Worm (Caenorhabditis elegans) whole organism, young adult: ENCODE data around the gene C27H6.9.

Experiments
- B0261.1 ChIP-seq: sonication (generic microtip); optimal IDR thresholded peaks from 2 replicates; lab custom pipeline; 2016; ENCODE audit warnings: mild to moderate bottlenecking, missing genetic modification characterization, moderate library complexity, missing compliant biosample characterization
- F37B4.10 ChIP-seq: fragments of 200-800 bp; sonication (Bioruptor generic); IDR thresholded peaks from 2 replicates; pipeline ENCODE4 v1.3.6; 2022; ENCODE audit warnings: missing genetic modification characterization, missing compliant biosample characterization
- F39B2.1 ChIP-seq: fragments of 200-800 bp; sonication (Bioruptor generic); IDR thresholded peaks from 2 replicates; pipeline ENCODE4 v1.3.6; 2022; ENCODE audit warnings: missing genetic modification reagents, missing genetic modification characterization, missing compliant biosample characterization
- F52B5.7 ChIP-seq: sonication (generic microtip); optimal IDR thresholded peaks from 2 replicates; lab custom pipeline; 2016; ENCODE audit warnings: mild to moderate bottlenecking, missing genetic modification characterization, missing compliant biosample characterization
- T07F8.4 ChIP-seq: sonication (generic microtip); optimal IDR thresholded peaks from 2 replicates; lab custom pipeline; 2016; ENCODE audit warnings: mild to moderate bottlenecking, missing genetic modification characterization, moderate library complexity, missing compliant biosample characterization
- Y95B8A.8 ChIP-seq: fragments of 200-800 bp; sonication (Bioruptor generic); IDR thresholded peaks from 2 replicates; pipeline ENCODE4 v1.3.6; 2022; ENCODE audit warnings: missing genetic modification reagents, missing genetic modification characterization, missing compliant biosample characterization
- ZK185.1 ChIP-seq: sonication (generic microtip); optimal IDR thresholded peaks from 2 replicates; lab custom pipeline; 2016; ENCODE audit warnings: mild to moderate bottlenecking, missing genetic modification characterization, missing compliant biosample characterization; ENCODE audit not compliant: poor library complexity, severe bottlenecking
- aptf-2 ChIP-seq: fragments of 200-800 bp; sonication (Bioruptor generic); conservative IDR thresholded peaks from 2 replicates; pipeline ENCODE4 v1.3.6; 2022; ENCODE audit warnings: missing genetic modification reagents, missing genetic modification characterization, missing compliant biosample characterization
- aptf-3 ChIP-seq: fragments of 200-800 bp; sonication (Bioruptor generic); IDR thresholded peaks from 2 replicates; pipeline ENCODE4 v1.3.6; 2022; ENCODE audit warnings: missing genetic modification characterization, missing compliant biosample characterization
- athp-1 ChIP-seq: sonication (generic microtip); optimal IDR thresholded peaks from 2 replicates; lab custom pipeline; 2017; ENCODE audit warnings: mild to moderate bottlenecking, missing genetic modification characterization, missing compliant biosample characterization
- ceh-100 ChIP-seq: fragments of 200-800 bp; sonication (Bioruptor generic); IDR thresholded peaks from 2 replicates; pipeline ENCODE4 v1.3.6; 2022; ENCODE audit warnings: missing genetic modification reagents, missing genetic modification characterization, missing compliant biosample characterization
- ceh-27 ChIP-seq: fragments of 200-800 bp; sonication (Bioruptor generic); optimal IDR thresholded peaks from 2 replicates; lab custom pipeline; 2018; ENCODE audit warnings: mild to moderate bottlenecking, missing genetic modification characterization, moderate library complexity, missing compliant biosample characterization
- ceh-40 ChIP-seq: fragments of 200-800 bp; sonication (Bioruptor generic); IDR thresholded peaks from 2 replicates; pipeline ENCODE4 v1.3.6; 2022; ENCODE audit warnings: missing genetic modification characterization, missing compliant biosample characterization
- ceh-58 ChIP-seq: fragments of 200-800 bp; sonication (Bioruptor generic); IDR thresholded peaks from 2 replicates; pipeline ENCODE4 v1.3.6; 2022; ENCODE audit warnings: missing genetic modification characterization, missing compliant biosample characterization
- die-1 ChIP-seq: sonication (generic microtip); optimal IDR thresholded peaks from 2 replicates; lab custom pipeline; 2016; ENCODE audit warnings: missing genotype, mild to moderate bottlenecking, missing genetic modification characterization, missing compliant biosample characterization
- dpff-1 ChIP-seq: sonication (generic microtip); optimal IDR thresholded peaks from 2 replicates; lab custom pipeline; 2017; ENCODE audit warnings: mild to moderate bottlenecking, missing genetic modification characterization, missing compliant biosample characterization
- dpl-1 ChIP-seq: fragments of 150-350 bp; optimal IDR thresholded peaks from 2 replicates; lab custom pipeline; 2014; ENCODE audit warnings: missing biosample characterization, missing genetic modification reagents, missing genetic modification characterization
- egl-44 ChIP-seq: fragments of 200-800 bp; sonication (Bioruptor generic); IDR thresholded peaks from 2 replicates; pipeline ENCODE4 v1.3.6; 2022; ENCODE audit warnings: missing genetic modification reagents, missing genetic modification characterization, missing compliant biosample characterization
- ets-4 ChIP-seq: fragments of 200-800 bp; sonication (Bioruptor generic); optimal IDR thresholded peaks from 2 replicates; lab custom pipeline; 2018; ENCODE audit warnings: mild to moderate bottlenecking, missing genetic modification characterization, missing compliant biosample characterization
- him-1 ChIP-seq: sonication (generic microtip); optimal IDR thresholded peaks from 2 replicates; lab custom pipeline; 2016; ENCODE audit warnings: missing genotype, missing genetic modification reagents, missing genetic modification characterization, missing compliant biosample characterization
- hmg-20 ChIP-seq: fragments of 200-800 bp; sonication (Bioruptor generic); IDR thresholded peaks from 2 replicates; pipeline ENCODE4 v1.3.6; 2022; ENCODE audit warnings: missing genetic modification reagents, missing genetic modification characterization, missing compliant biosample characterization
- let-526 ChIP-seq: fragments of 200-800 bp; sonication (Bioruptor generic); IDR thresholded peaks from 2 replicates; pipeline ENCODE4 v1.3.6; 2022; ENCODE audit warnings: missing genetic modification reagents, missing genetic modification characterization, missing compliant biosample characterization
- lin-54 ChIP-seq: fragments of 200-800 bp; sonication (Bioruptor generic); optimal IDR thresholded peaks from 2 replicates; lab custom pipeline; 2018; ENCODE audit warnings: mild to moderate bottlenecking, missing genetic modification characterization, missing compliant biosample characterization
- madf-3 ChIP-seq: fragments of 200-800 bp; sonication (Bioruptor generic); IDR thresholded peaks from 2 replicates; pipeline ENCODE4 v1.3.6; 2022; ENCODE audit warnings: missing genetic modification reagents, missing genetic modification characterization, missing compliant biosample characterization
- madf-8 ChIP-seq: fragments of 200-800 bp; sonication (Bioruptor generic); conservative IDR thresholded peaks from 2 replicates; pipeline ENCODE4 v1.3.6; 2022; ENCODE audit warnings: missing genetic modification reagents, missing genetic modification characterization, missing compliant biosample characterization
- mcd-1 ChIP-seq: fragments of 200-800 bp; sonication (Bioruptor generic); IDR thresholded peaks from 2 replicates; pipeline ENCODE4 v1.3.6; 2022; ENCODE audit warnings: missing genetic modification reagents, missing genetic modification characterization, missing compliant biosample characterization
- mxl-1 ChIP-seq: sonication (generic microtip); optimal IDR thresholded peaks from 2 replicates; lab custom pipeline; 2016; ENCODE audit warnings: missing genetic modification characterization, missing compliant biosample characterization
- nfyb-1 ChIP-seq: fragments of 200-800 bp; sonication (Bioruptor generic); IDR thresholded peaks from 2 replicates; pipeline ENCODE4 v1.3.6; 2022; ENCODE audit warnings: missing genetic modification reagents, missing genetic modification characterization, missing compliant biosample characterization
- nhr-27 ChIP-seq: fragments of 200-800 bp; sonication (Bioruptor generic); optimal IDR thresholded peaks from 2 replicates; lab custom pipeline; 2018; ENCODE audit warnings: mild to moderate bottlenecking, missing genetic modification characterization, moderate library complexity, missing compliant biosample characterization
- nhr-90 ChIP-seq: sonication (generic microtip); optimal IDR thresholded peaks from 2 replicates; lab custom pipeline; 2016; ENCODE audit warnings: missing genotype, mild to moderate bottlenecking, missing genetic modification characterization, missing compliant biosample characterization
- pbrm-1 ChIP-seq: fragments of 200-800 bp; sonication (Bioruptor generic); IDR thresholded peaks from 2 replicates; pipeline ENCODE4 v1.3.6; 2022; ENCODE audit warnings: missing genetic modification reagents, missing genetic modification characterization, missing compliant biosample characterization
- sea-2 ChIP-seq: fragments of 200-800 bp; sonication (Bioruptor generic); IDR thresholded peaks from 2 replicates; pipeline ENCODE4 v1.3.6; 2022; ENCODE audit warnings: missing genetic modification characterization, missing compliant biosample characterization
- snpc-1.3 ChIP-seq: sonication (generic microtip); optimal IDR thresholded peaks from 2 replicates; lab custom pipeline; 2017; ENCODE audit warnings: missing genetic modification characterization, mild to moderate bottlenecking, missing compliant biosample characterization, antibody characterized with exemption, moderate library complexity, missing genotype, missing genetic modification reagents; ENCODE audit not compliant: insufficient read depth
- snpc-3.4 ChIP-seq: sonication (generic microtip); optimal IDR thresholded peaks from 2 replicates; lab custom pipeline; 2017; ENCODE audit warnings: missing genetic modification characterization, mild to moderate bottlenecking, missing compliant biosample characterization, antibody characterized with exemption, moderate library complexity, missing genotype, missing genetic modification reagents
- snpc-4 ChIP-seq, 5 experiments: fragments of 150-350 bp in 1 of 5; sonication (generic microtip) in 4 of 5; optimal IDR thresholded peaks; 2 replicates each; lab custom pipeline; 2014 to 2018; ENCODE audit warnings: missing genetic modification characterization in 5 of 5, missing biosample characterization in 3 of 5, antibody characterized with exemption in 2 of 5, mild to moderate bottlenecking in 2 of 5, missing compliant biosample characterization in 2 of 5, missing genotype in 2 of 5, moderate library complexity in 2 of 5, missing genetic modification reagents in 1 of 5
- sptf-2 ChIP-seq: fragments of 200-800 bp; sonication (Bioruptor generic); optimal IDR thresholded peaks from 2 replicates; lab custom pipeline; 2018; ENCODE audit warnings: mild to moderate bottlenecking, missing genetic modification characterization, missing compliant biosample characterization
- tlf-1 ChIP-seq: fragments of 200-800 bp; sonication (Bioruptor generic); optimal IDR thresholded peaks from 2 replicates; lab custom pipeline; 2018; ENCODE audit warnings: mild to moderate bottlenecking, missing genetic modification characterization, missing compliant biosample characterization
- ztf-3 ChIP-seq: fragments of 200-800 bp; sonication (Bioruptor generic); optimal IDR thresholded peaks from 2 replicates; lab custom pipeline; 2018; ENCODE audit warnings: mild to moderate bottlenecking, missing genetic modification characterization, missing compliant biosample characterization
- ztf-6 ChIP-seq: fragments of 200-800 bp; sonication (Bioruptor generic); IDR thresholded peaks from 2 replicates; pipeline ENCODE4 v1.3.6; 2022; ENCODE audit warnings: missing genetic modification reagents, missing genetic modification characterization, missing compliant biosample characterization

C27H6.9 gene

ce11 chrV:9970119-9970518 is 12.5 kb upstream of the C27H6.9 start (continued):
- TF ChIP-seq T07F8.4 (tag; lab: Kevin White, UChicago) = peak; percentile 94
- peak; percentile 81 for TF ChIP-seq mcd-1 (GFP tag; lab: Robert Waterston, UW)
- peak; percentile 81 for TF ChIP-seq lin-54 (GFP tag; lab: Kevin White, UChicago)
- TF ChIP-seq tlf-1 (GFP tag; lab: Kevin White, UChicago) = peak; percentile 85
- TF ChIP-seq madf-8 (GFP tag; lab: Robert Waterston, UW) = 0 out of 2 replicates have a peak, but pooled peaks have one; percentile 16
- peak; percentile 35 for TF ChIP-seq ztf-3 (GFP tag; lab: Kevin White, UChicago)
- TF ChIP-seq sea-2 (GFP tag; lab: Robert Waterston, UW) = peak; percentile 74; the same call in 1 of the 2 replicates
- no peak for TF ChIP-seq dpl-1 (GFP tag; lab: Kevin White, UChicago)
- peak; percentile 87 for TF ChIP-seq snpc-4 (GFP tag; optimal IDR thresholded peaks at IDR 0.05; lab: Kevin White, UChicago)
- TF ChIP-seq snpc-4 (tag; optimal IDR thresholded peaks at IDR 0.05; lab: Kevin White, UChicago) = peak in 3 of 4 experiments; percentile 72 to 78 (median 74)
- peak; percentile 95; the same call in 1 of the 2 replicates for TF ChIP-seq ceh-58 (GFP tag; lab: Robert Waterston, UW)
- TF ChIP-seq pbrm-1 = peak; percentile 59; the same call in 1 of the 2 replicates
- TF ChIP-seq ceh-27 (GFP tag; lab: Kevin White, UChicago) = peak; percentile 78
- peak; percentile 97 for TF ChIP-seq nhr-90 (tag; lab: Kevin White, UChicago)
- peak; percentile 93 for TF ChIP-seq nfyb-1
- TF ChIP-seq ztf-6 (GFP tag; lab: Robert Waterston, UW) = peak; percentile 56; the same call in 1 of the 2 replicates
- 0 out of 2 replicates have a peak, but pooled peaks have one; percentile 80 for TF ChIP-seq Y95B8A.8 (GFP tag; lab: Robert Waterston, UW)
- peak; percentile 42 for TF ChIP-seq dpff-1
- TF ChIP-seq ZK185.1 (tag; lab: Kevin White, UChicago) = peak; percentile 94
- 0 out of 2 replicates have a peak, but pooled peaks have one; percentile 34 for TF ChIP-seq let-526 (GFP tag; lab: Robert Waterston, UW)
- peak; percentile 76 for TF ChIP-seq ceh-100 (GFP tag; lab: Robert Waterston, UW)
- peak; percentile 97 for TF ChIP-seq him-1
- TF ChIP-seq sptf-2 (GFP tag; lab: Kevin White, UChicago) = peak; percentile 97
- TF ChIP-seq madf-3 (GFP tag; lab: Robert Waterston, UW) = peak; percentile 83
- peak; percentile 84 for TF ChIP-seq ets-4 (GFP tag; lab: Kevin White, UChicago)
- TF ChIP-seq snpc-3.4 = peak; percentile 84
- 0 out of 2 replicates have a peak, but pooled peaks have one; percentile 44 for TF ChIP-seq aptf-2 (GFP tag; lab: Robert Waterston, UW)
- peak; percentile 96 for TF ChIP-seq B0261.1 (tag; lab: Kevin White, UChicago)
- TF ChIP-seq hmg-20 (GFP tag; lab: Robert Waterston, UW) = peak; percentile 90
- peak; percentile 57 for TF ChIP-seq nhr-27 (tag; lab: Kevin White, UChicago)
- peak; percentile 81; the same call in 1 of the 2 replicates for TF ChIP-seq ceh-40 (GFP tag; lab: Robert Waterston, UW)
- peak; percentile 97 for TF ChIP-seq die-1 (tag; lab: Kevin White, UChicago)
- peak; percentile 92 for TF ChIP-seq snpc-1.3
- TF ChIP-seq aptf-3 (GFP tag; lab: Robert Waterston, UW) = 0 out of 2 replicates have a peak, but pooled peaks have one; percentile 64
- TF ChIP-seq athp-1 (tag; lab: Kevin White, UChicago) = peak; percentile 95
- peak; percentile 92 for TF ChIP-seq egl-44
- TF ChIP-seq mxl-1 (tag; lab: Kevin White, UChicago) = peak; percentile 98
- TF ChIP-seq F39B2.1 = peak; percentile 47; the same call in 1 of the 2 replicates
- 0 out of 2 replicates have a peak, but pooled peaks have one; percentile 65 for TF ChIP-seq F37B4.10 (GFP tag; lab: Robert Waterston, UW)
- TF ChIP-seq F52B5.7 (tag; lab: Kevin White, UChicago) = peak; percentile 91
